Worm (Caenorhabditis elegans) whole organism, dauer: ENCODE measurements around the gene nrps-1.

Source experiments
- unc-62 ChIP-seq: sonication (generic microtip); optimal IDR thresholded peaks from 2 replicates; lab custom pipeline; 2017; ENCODE audit warnings: missing biosample characterization, missing genetic modification reagents, missing genetic modification characterization

The nrps-1 gene

ce11 chrIII:11581372-11581771, 46.9 kb downstream of the nrps-1 start, which contains the start of the genes Y66D12A.6 and ceh-92:
Y66D12A.6 (minus strand) TSS chrIII:11581402.
ceh-92 (plus strand) TSS chrIII:11581600.
- TF ChIP-seq unc-62: no peak

- no peak for TF ChIP-seq unc-62
Observed at ce11 chrIII:11582569-11582968, 48.1 kb downstream of the nrps-1 start.

- TF ChIP-seq unc-62: no peak
Observed at ce11 chrIII:11588911-11589310, 54.4 kb downstream of the nrps-1 start, which contains the start of gene Y66D12A.3. Y66D12A.3 (plus strand) TSS chrIII:11589211.

ce11 chrIII:11589311-11589710, 54.8 kb downstream of the nrps-1 start:
- no peak for TF ChIP-seq unc-62

- no peak for TF ChIP-seq unc-62
Observed at ce11 chrIII:11590255-11590654, 55.8 kb downstream of the nrps-1 start.

- no peak for TF ChIP-seq unc-62
Observed at ce11 chrIII:11592096-11592495, 57.6 kb downstream of the nrps-1 start.
